Worm (Caenorhabditis elegans): ENCODE results near the gene hpo-9.

DNA sequence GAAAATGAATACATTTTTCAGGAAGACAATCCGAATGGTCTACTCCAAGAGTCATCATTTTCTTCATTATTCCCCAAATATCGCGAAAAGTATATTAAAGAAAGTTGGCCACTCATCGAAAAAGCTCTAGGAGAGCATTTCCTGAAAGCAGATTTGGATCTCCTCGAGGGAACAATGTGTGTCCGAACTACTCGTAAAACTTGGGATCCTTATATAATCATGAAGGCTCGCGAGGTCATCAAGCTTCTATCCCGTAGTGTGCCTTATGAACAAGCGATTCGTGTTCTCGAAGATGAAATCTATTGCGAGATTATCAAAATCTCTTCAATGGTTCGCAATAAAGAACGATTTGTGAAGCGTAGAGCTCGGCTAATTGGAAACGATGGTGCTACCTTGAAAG, 5.4 kb downstream of the hpo-9 start:
- no peak for TF ChIP-seq sma-3 (GFP tag; optimal IDR thresholded peaks at IDR 0.05)
- no peak for TF ChIP-seq nhr-6 (tag; optimal IDR thresholded peaks at IDR 0.05)
- no peak for TF ChIP-seq lsy-2 (tag; optimal IDR thresholded peaks at IDR 0.05)
- no peak for TF ChIP-seq ceh-16 (tag; optimal IDR thresholded peaks at IDR 0.05)

All from whole organism, L2 larva.